Worm (Caenorhabditis elegans): ENCODE measurements around the gene gei-8.

gei-8 gene

ce11 chrIII:8145971-8146370 is 24.9 kb upstream of the gei-8 start:
- TF ChIP-seq med-1 (GFP tag; optimal IDR thresholded peaks at IDR 0.05; ENCODE audit: insufficient read depth) (no peak), ref-1 (GFP tag; conservative IDR thresholded peaks at IDR 0.05) (no peak), tab-1 (GFP tag; IDR thresholded peaks at IDR 0.05) (no peak), flt-1 (GFP tag; IDR thresholded peaks at IDR 0.05) (no peak), T22C8.4 (GFP tag; IDR thresholded peaks at IDR 0.05) (no peak), klf-2 (GFP tag; conservative IDR thresholded peaks at IDR 0.05) (no peak), cog-1 (tag; optimal IDR thresholded peaks at IDR 0.05) (no peak), ztf-29 (GFP tag; IDR thresholded peaks at IDR 0.05) (no peak), ztf-23 (GFP tag; IDR thresholded peaks at IDR 0.05) (no peak)

- TF ChIP-seq flt-1 (GFP tag; IDR thresholded peaks at IDR 0.05) = peak; percentile 81
- peak; percentile 72; the same call in 1 of the 2 replicates for TF ChIP-seq ztf-23 (GFP tag; IDR thresholded peaks at IDR 0.05)
- TF ChIP-seq tab-1 (GFP tag; IDR thresholded peaks at IDR 0.05) = no peak
Observed at ce11 chrIII:8144574-8145065, 23.6 kb upstream of the gei-8 start, which contains the start of the genes C14B9.8 and mrpl-18. C14B9.8 (minus strand) TSS chrIII:8144629. mrpl-18 (plus strand) TSS chrIII:8145015.

- TF ChIP-seq flt-1 (GFP tag; IDR thresholded peaks at IDR 0.05) = no peak
- no peak for TF ChIP-seq tab-1 (GFP tag; IDR thresholded peaks at IDR 0.05)
- no peak for TF ChIP-seq med-1 (GFP tag; optimal IDR thresholded peaks at IDR 0.05; ENCODE audit: insufficient read depth)
- no peak for TF ChIP-seq ref-1 (GFP tag; conservative IDR thresholded peaks at IDR 0.05)
- no peak for TF ChIP-seq klf-2 (GFP tag; conservative IDR thresholded peaks at IDR 0.05)
- no peak for TF ChIP-seq cog-1 (tag; optimal IDR thresholded peaks at IDR 0.05)
- no peak for TF ChIP-seq ztf-23 (GFP tag; IDR thresholded peaks at IDR 0.05)
- no peak for TF ChIP-seq ztf-29 (GFP tag; IDR thresholded peaks at IDR 0.05)
- no peak for TF ChIP-seq T22C8.4 (GFP tag; IDR thresholded peaks at IDR 0.05)
Observed at ce11 chrIII:8142217-8142616, 21.2 kb upstream of the gei-8 start.

ce11 chrIII:8137777-8138176 is 16.7 kb upstream of the gei-8 start, which contains the start of gene hsp-12.2:
hsp-12.2 (plus strand) TSS chrIII:8138077.
- TF ChIP-seq cog-1 (tag; optimal IDR thresholded peaks at IDR 0.05) (no peak), flt-1 (GFP tag; IDR thresholded peaks at IDR 0.05) (no peak), klf-2 (GFP tag; conservative IDR thresholded peaks at IDR 0.05) (no peak), tab-1 (GFP tag; IDR thresholded peaks at IDR 0.05) (no peak), ref-1 (GFP tag; conservative IDR thresholded peaks at IDR 0.05) (no peak), med-1 (GFP tag; optimal IDR thresholded peaks at IDR 0.05; ENCODE audit: insufficient read depth) (no peak), ztf-29 (GFP tag; IDR thresholded peaks at IDR 0.05) (no peak), T22C8.4 (GFP tag; IDR thresholded peaks at IDR 0.05) (no peak), ztf-23 (GFP tag; IDR thresholded peaks at IDR 0.05) (no peak)

- TF ChIP-seq tab-1 (GFP tag; IDR thresholded peaks at IDR 0.05) = no peak
- no peak for TF ChIP-seq med-1 (GFP tag; optimal IDR thresholded peaks at IDR 0.05; ENCODE audit: insufficient read depth)
- TF ChIP-seq ztf-23 (GFP tag; IDR thresholded peaks at IDR 0.05) = no peak
- no peak for TF ChIP-seq ref-1 (GFP tag; conservative IDR thresholded peaks at IDR 0.05)
- TF ChIP-seq flt-1 (GFP tag; IDR thresholded peaks at IDR 0.05) = no peak
- TF ChIP-seq T22C8.4 (GFP tag; IDR thresholded peaks at IDR 0.05) = no peak
- no peak for TF ChIP-seq ztf-29 (GFP tag; IDR thresholded peaks at IDR 0.05)
- TF ChIP-seq klf-2 (GFP tag; conservative IDR thresholded peaks at IDR 0.05) = no peak
- TF ChIP-seq cog-1 (tag; optimal IDR thresholded peaks at IDR 0.05) = no peak
Observed at ce11 chrIII:8136517-8137099, 15.6 kb upstream of the gei-8 start.

- no peak for TF ChIP-seq ref-1 (GFP tag; conservative IDR thresholded peaks at IDR 0.05)
- no peak for TF ChIP-seq med-1 (GFP tag; optimal IDR thresholded peaks at IDR 0.05; ENCODE audit: insufficient read depth)
- TF ChIP-seq T22C8.4 (GFP tag; IDR thresholded peaks at IDR 0.05) = no peak
- no peak for TF ChIP-seq ztf-23 (GFP tag; IDR thresholded peaks at IDR 0.05)
- no peak for TF ChIP-seq tab-1 (GFP tag; IDR thresholded peaks at IDR 0.05)
- TF ChIP-seq klf-2 (GFP tag; conservative IDR thresholded peaks at IDR 0.05) = no peak
- no peak for TF ChIP-seq cog-1 (tag; optimal IDR thresholded peaks at IDR 0.05)
- no peak for TF ChIP-seq ztf-29 (GFP tag; IDR thresholded peaks at IDR 0.05)
- TF ChIP-seq flt-1 (GFP tag; IDR thresholded peaks at IDR 0.05) = no peak
Observed at ce11 chrIII:8133346-8133745, 12.3 kb upstream of the gei-8 start, which contains the start of gene C14B9.2. C14B9.2 (plus strand) TSS chrIII:8133665.

- TF ChIP-seq ref-1 (GFP tag; conservative IDR thresholded peaks at IDR 0.05) = no peak
- TF ChIP-seq ztf-29 (GFP tag; IDR thresholded peaks at IDR 0.05) = no peak
- TF ChIP-seq flt-1 (GFP tag; IDR thresholded peaks at IDR 0.05) = no peak
- TF ChIP-seq med-1 (GFP tag; optimal IDR thresholded peaks at IDR 0.05; ENCODE audit: insufficient read depth) = no peak
- no peak for TF ChIP-seq tab-1 (GFP tag; IDR thresholded peaks at IDR 0.05)
- TF ChIP-seq cog-1 (tag; optimal IDR thresholded peaks at IDR 0.05) = no peak
- TF ChIP-seq klf-2 (GFP tag; conservative IDR thresholded peaks at IDR 0.05) = no peak
- no peak for TF ChIP-seq T22C8.4 (GFP tag; IDR thresholded peaks at IDR 0.05)
- no peak for TF ChIP-seq ztf-23 (GFP tag; IDR thresholded peaks at IDR 0.05)
Observed at ce11 chrIII:8132496-8132895, 11.5 kb upstream of the gei-8 start.

ce11 chrIII:8130177-8130902 is 9.3 kb upstream of the gei-8 start, which contains the start of the genes rpl-21 and C14B9.10:
rpl-21 (minus strand) TSS chrIII:8130227.
C14B9.10 (plus strand) TSS chrIII:8130852.
- no peak for TF ChIP-seq tab-1 (GFP tag; IDR thresholded peaks at IDR 0.05)
- no peak for TF ChIP-seq ztf-23 (GFP tag; IDR thresholded peaks at IDR 0.05)
- no peak for TF ChIP-seq ref-1 (GFP tag; conservative IDR thresholded peaks at IDR 0.05)
- TF ChIP-seq flt-1 (GFP tag; IDR thresholded peaks at IDR 0.05) = no peak
- no peak for TF ChIP-seq cog-1 (tag; optimal IDR thresholded peaks at IDR 0.05)
- no peak for TF ChIP-seq T22C8.4 (GFP tag; IDR thresholded peaks at IDR 0.05)
- TF ChIP-seq klf-2 (GFP tag; conservative IDR thresholded peaks at IDR 0.05) = no peak
- no peak for TF ChIP-seq ztf-29 (GFP tag; IDR thresholded peaks at IDR 0.05)
- no peak for TF ChIP-seq med-1 (GFP tag; optimal IDR thresholded peaks at IDR 0.05; ENCODE audit: insufficient read depth)

- no peak for TF ChIP-seq ztf-29 (GFP tag; IDR thresholded peaks at IDR 0.05)
- no peak for TF ChIP-seq med-1 (GFP tag; optimal IDR thresholded peaks at IDR 0.05; ENCODE audit: insufficient read depth)
- TF ChIP-seq ref-1 (GFP tag; conservative IDR thresholded peaks at IDR 0.05) = no peak
- TF ChIP-seq flt-1 (GFP tag; IDR thresholded peaks at IDR 0.05) = no peak
- no peak for TF ChIP-seq tab-1 (GFP tag; IDR thresholded peaks at IDR 0.05)
- no peak for TF ChIP-seq ztf-23 (GFP tag; IDR thresholded peaks at IDR 0.05)
- TF ChIP-seq cog-1 (tag; optimal IDR thresholded peaks at IDR 0.05) = no peak
- TF ChIP-seq T22C8.4 (GFP tag; IDR thresholded peaks at IDR 0.05) = no peak
- no peak for TF ChIP-seq klf-2 (GFP tag; conservative IDR thresholded peaks at IDR 0.05)
Observed at ce11 chrIII:8129195-8129594, 8.2 kb upstream of the gei-8 start.

Measured in whole organism, midembryonic.